Worm (Caenorhabditis elegans): ENCODE measurements around the gene col-130.

ce11 chrIV:12435442-12435841, 7.1 kb upstream of the col-130 start, which contains the start of gene irg-4:
- TF ChIP-seq unc-3 (GFP tag; conservative IDR thresholded peaks at IDR 0.05) (no peak), unc-3 (tag; optimal IDR thresholded peaks at IDR 0.05) (no peak), nhr-11 (tag; optimal IDR thresholded peaks at IDR 0.05) (no peak), elt-4 (tag; optimal IDR thresholded peaks at IDR 0.05) (no peak), sdc-2 (tag; optimal IDR thresholded peaks at IDR 0.05) (no peak), unc-86 (tag; optimal IDR thresholded peaks at IDR 0.05) (no peak)

All from whole organism, late embryonic.